Fruit fly (Drosophila melanogaster): ENCODE data around the gene fid.

Gene fid

dm6 chr3R:26002039-26002438 is 32.2 kb downstream of the fid start:
- no peak for TF ChIP-seq noc (tag; optimal IDR thresholded peaks at IDR 0.05)

dm6 chr3R:26002570-26003332 is 32.9 kb downstream of the fid start:
- no peak for TF ChIP-seq noc (tag; optimal IDR thresholded peaks at IDR 0.05)

- TF ChIP-seq noc (tag; optimal IDR thresholded peaks at IDR 0.05), result peak; percentile 16
Observed at dm6 chr3R:26004377-26005000, 34.6 kb downstream of the fid start.

- no peak for TF ChIP-seq noc (tag; optimal IDR thresholded peaks at IDR 0.05)
Observed at dm6 chr3R:26005619-26005977, 35.7 kb downstream of the fid start.

- TF ChIP-seq noc (tag; optimal IDR thresholded peaks at IDR 0.05), result peak; percentile 57
Observed at dm6 chr3R:26005978-26006934, 36.4 kb downstream of the fid start.

dm6 chr3R:26007298-26007697 is 37.4 kb downstream of the fid start:
- no peak for TF ChIP-seq noc (tag; optimal IDR thresholded peaks at IDR 0.05)

- peak; percentile 56 for TF ChIP-seq noc (tag; optimal IDR thresholded peaks at IDR 0.05)
Observed at dm6 chr3R:26007964-26008868, 38.3 kb downstream of the fid start.

dm6 chr3R:26008892-26009539 is 39.1 kb downstream of the fid start:
- peak; percentile 85 for TF ChIP-seq noc (tag; optimal IDR thresholded peaks at IDR 0.05)

- no peak for TF ChIP-seq noc (tag; optimal IDR thresholded peaks at IDR 0.05)
Observed at dm6 chr3R:26009766-26010414, 40.0 kb downstream of the fid start.

- no peak for TF ChIP-seq noc (tag; optimal IDR thresholded peaks at IDR 0.05)
Observed at dm6 chr3R:26010628-26011027, 40.7 kb downstream of the fid start.

- no peak for TF ChIP-seq noc (tag; optimal IDR thresholded peaks at IDR 0.05)
Observed at dm6 chr3R:26011542-26011941, 41.7 kb downstream of the fid start.

dm6 chr3R:26012288-26012687 is 42.4 kb downstream of the fid start:
- no peak for TF ChIP-seq noc (tag; optimal IDR thresholded peaks at IDR 0.05)

dm6 chr3R:26012801-26013663 is 43.2 kb downstream of the fid start:
- TF ChIP-seq noc (tag; optimal IDR thresholded peaks at IDR 0.05), result peak; percentile 69

- no peak for TF ChIP-seq noc (tag; optimal IDR thresholded peaks at IDR 0.05)
Observed at dm6 chr3R:26013664-26013948, 43.7 kb downstream of the fid start.
